Fruit fly (Drosophila melanogaster): ENCODE results near the gene CG3815.
A peak's percentile ranks its signal among the peaks of the same experiment; 100 is the strongest.

The CG3815 gene

dm6 chrX:6305317-6305716 is 10.1 kb downstream of the CG3815 start (continued):
- TF ChIP-seq dac (GFP tag; optimal IDR thresholded peaks at IDR 0.05) (no peak), Sox14 (GFP tag; optimal IDR thresholded peaks at IDR 0.05) (peak; percentile 12), Gug (GFP tag; IDR thresholded peaks at IDR 0.05) (no peak), Hr39 (GFP tag; optimal IDR thresholded peaks at IDR 0.05) (peak; percentile 53), Eip75B (GFP tag; optimal IDR thresholded peaks at IDR 0.05) (peak; percentile 42), net (GFP tag; optimal IDR thresholded peaks at IDR 0.05) (peak; percentile 36), fd59A (GFP tag; optimal IDR thresholded peaks at IDR 0.05) (no peak), CG16779 (tag; optimal IDR thresholded peaks at IDR 0.05) (no peak), CG9139 (GFP tag; optimal IDR thresholded peaks at IDR 0.05) (no peak), acj6 (GFP tag; optimal IDR thresholded peaks at IDR 0.05) (peak; percentile 26), esn (GFP tag; optimal IDR thresholded peaks at IDR 0.05) (peak; percentile 65), CG6163 (GFP tag; IDR thresholded peaks at IDR 0.05) (peak; percentile 26; the same call in 1 of the 3 replicates), Smox (GFP tag; optimal IDR thresholded peaks at IDR 0.05) (peak; percentile 41), ss (GFP tag; optimal IDR thresholded peaks at IDR 0.05) (no peak), CG11762 (GFP tag; optimal IDR thresholded peaks at IDR 0.05; ENCODE audit: insufficient read depth) (no peak), CG8319 (GFP tag; optimal IDR thresholded peaks at IDR 0.05) (no peak), CG6276 (GFP tag; optimal IDR thresholded peaks at IDR 0.05) (peak; percentile 9), Sox15 (GFP tag; optimal IDR thresholded peaks at IDR 0.05) (no peak), CG8119 (GFP tag; IDR thresholded peaks at IDR 0.05) (no peak), fkh (GFP tag; optimal IDR thresholded peaks at IDR 0.05) (no peak), CG4318 (GFP tag; optimal IDR thresholded peaks at IDR 0.05) (no peak), Hr38 (GFP tag; optimal IDR thresholded peaks at IDR 0.05) (no peak), Eip93F (GFP tag; optimal IDR thresholded peaks at IDR 0.05) (no peak)

DNA sequence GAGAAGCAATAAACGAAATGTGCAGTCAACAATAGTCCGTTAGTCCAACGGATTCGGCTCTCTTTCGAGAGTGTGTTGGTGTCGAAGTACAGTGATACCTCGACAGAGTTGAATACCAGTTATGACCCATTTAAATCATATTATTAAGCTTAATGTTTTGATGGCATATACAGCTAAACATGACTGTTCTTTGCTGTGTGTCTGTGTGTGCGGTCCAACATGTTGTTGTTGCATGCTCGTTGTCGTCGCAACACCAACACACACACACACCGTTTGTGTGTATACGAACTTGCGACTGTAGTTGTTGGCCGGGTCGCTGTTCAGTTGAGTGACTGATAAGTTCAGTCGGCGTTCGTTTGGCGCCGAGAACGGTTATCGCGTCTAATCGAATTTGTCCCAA is 13.7 kb downstream of the CG3815 start, which contains the start of gene CG15894:
CG15894 (plus strand) TSS at position 361 of the 400 bp plus-strand sequence.
- no peak for TF ChIP-seq Eip75B (GFP tag; optimal IDR thresholded peaks at IDR 0.05)
- no peak for TF ChIP-seq Sox15 (GFP tag; optimal IDR thresholded peaks at IDR 0.05)
- TF ChIP-seq CG1621 (tag; optimal IDR thresholded peaks at IDR 0.05), result no peak
- TF ChIP-seq CG9139 (GFP tag; optimal IDR thresholded peaks at IDR 0.05), result no peak
- no peak for TF ChIP-seq CG31627 (GFP tag; optimal IDR thresholded peaks at IDR 0.05)
- TF ChIP-seq CG11762 (GFP tag; optimal IDR thresholded peaks at IDR 0.05; ENCODE audit: insufficient read depth), result no peak
- TF ChIP-seq esn (GFP tag; optimal IDR thresholded peaks at IDR 0.05), result peak; percentile 21
- no peak for TF ChIP-seq CG11294 (GFP tag; IDR thresholded peaks at IDR 0.05)
- TF ChIP-seq Hr38 (GFP tag; optimal IDR thresholded peaks at IDR 0.05), result no peak
- 0 out of 3 replicates have a peak, but pooled peaks have one; percentile 44 for TF ChIP-seq CG6163 (GFP tag; IDR thresholded peaks at IDR 0.05)
- TF ChIP-seq Eip93F (GFP tag; optimal IDR thresholded peaks at IDR 0.05), result no peak
- peak; percentile 28 for TF ChIP-seq Met (GFP tag; optimal IDR thresholded peaks at IDR 0.05)
- no peak for TF ChIP-seq CG8119 (GFP tag; IDR thresholded peaks at IDR 0.05)
- peak; percentile 3 for TF ChIP-seq Hr39 (GFP tag; optimal IDR thresholded peaks at IDR 0.05)
- peak; percentile 15 for TF ChIP-seq pdm3 (GFP tag; optimal IDR thresholded peaks at IDR 0.05)
- peak; percentile 32 for TF ChIP-seq CG32006 (GFP tag; optimal IDR thresholded peaks at IDR 0.05)
- peak; percentile 22 for TF ChIP-seq CG3919 (GFP tag; optimal IDR thresholded peaks at IDR 0.05)
- TF ChIP-seq OdsH (GFP tag; optimal IDR thresholded peaks at IDR 0.05), result no peak
- TF ChIP-seq Gug (GFP tag; IDR thresholded peaks at IDR 0.05), result no peak
- no peak for TF ChIP-seq Ets96B (tag; optimal IDR thresholded peaks at IDR 0.05)
- TF ChIP-seq dac (GFP tag; optimal IDR thresholded peaks at IDR 0.05), result no peak
- TF ChIP-seq topi (GFP tag; optimal IDR thresholded peaks at IDR 0.05), result no peak
- no peak for TF ChIP-seq Smox (GFP tag; optimal IDR thresholded peaks at IDR 0.05)
- TF ChIP-seq fd85E (GFP tag; optimal IDR thresholded peaks at IDR 0.05), result no peak
- TF ChIP-seq CG6792 (GFP tag; optimal IDR thresholded peaks at IDR 0.05), result no peak
- peak; percentile 39 for TF ChIP-seq svp (GFP tag)
- peak; percentile 36; the same call in 1 of the 3 replicates for TF ChIP-seq eg (GFP tag; IDR thresholded peaks at IDR 0.05)
- no peak for TF ChIP-seq CG6854 (GFP tag; optimal IDR thresholded peaks at IDR 0.05)
- no peak for TF ChIP-seq CG4318 (GFP tag; optimal IDR thresholded peaks at IDR 0.05)
- no peak for TF ChIP-seq net (GFP tag; optimal IDR thresholded peaks at IDR 0.05)
- no peak for TF ChIP-seq CG34406 (GFP tag; optimal IDR thresholded peaks at IDR 0.05)
- peak; percentile 0 for TF ChIP-seq Hr4 (GFP tag; optimal IDR thresholded peaks at IDR 0.05)
- TF ChIP-seq Eip78C (GFP tag), result peak; percentile 73
- TF ChIP-seq CG8319 (GFP tag; optimal IDR thresholded peaks at IDR 0.05), result no peak
- TF ChIP-seq Sox102F (GFP tag; optimal IDR thresholded peaks at IDR 0.05), result peak; percentile 15
- TF ChIP-seq CG3032 (tag; optimal IDR thresholded peaks at IDR 0.05), result no peak
